Worm (Caenorhabditis elegans): ENCODE measurements around the gene kqt-2.

DNA sequence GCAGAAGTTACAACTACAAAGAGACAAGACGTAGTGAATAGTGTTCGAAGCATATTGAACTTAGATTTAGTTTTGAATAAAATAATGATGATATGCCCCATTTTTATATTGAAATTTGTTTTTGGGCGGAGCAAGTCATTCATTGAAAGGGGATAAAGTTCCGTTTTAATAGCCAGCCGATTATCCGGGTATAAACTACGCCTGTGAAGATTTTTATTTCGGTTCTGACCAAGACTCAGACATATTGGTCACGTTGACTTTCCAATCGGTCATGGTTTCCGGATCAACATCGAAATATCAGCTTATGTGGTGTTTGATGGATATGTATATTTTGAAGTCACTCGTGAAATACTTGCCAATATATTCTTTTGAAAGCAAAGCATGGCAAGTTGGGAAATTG is 27.5 kb downstream of the kqt-2 start, which contains the start of gene K02A6.4:
- TF ChIP-seq ztf-4 (tag; optimal IDR thresholded peaks at IDR 0.05) (no peak), jun-1 (tag; optimal IDR thresholded peaks at IDR 0.05) (no peak), skn-1 (tag; optimal IDR thresholded peaks at IDR 0.05) (no peak), snpc-4 (tag; optimal IDR thresholded peaks at IDR 0.05) (no peak), zag-1 (tag; optimal IDR thresholded peaks at IDR 0.05) (no peak), nhr-11 (tag; optimal IDR thresholded peaks at IDR 0.05) (no peak), lin-39 (tag; optimal IDR thresholded peaks at IDR 0.05) (no peak), ztf-11 (tag; optimal IDR thresholded peaks at IDR 0.05) (no peak), ceh-82 (tag; optimal IDR thresholded peaks at IDR 0.05) (no peak), nhr-76 (tag; optimal IDR thresholded peaks at IDR 0.05) (no peak), ceh-28 (tag; optimal IDR thresholded peaks at IDR 0.05) (no peak), nhr-12 (tag; optimal IDR thresholded peaks at IDR 0.05) (no peak)

Measured in whole organism, L3 larva.